Worm (Caenorhabditis elegans) whole organism, late embryonic: ENCODE data around the gene C04G6.11.

ENCODE experiments used
- F13H6.1 ChIP-seq: sonication (generic microtip); optimal IDR thresholded peaks from 2 replicates; lab custom pipeline; 2016; ENCODE audit warnings: missing genetic modification characterization, missing compliant biosample characterization
- ceh-31 ChIP-seq: sonication (generic microtip); optimal IDR thresholded peaks from 2 replicates; lab custom pipeline; 2016; ENCODE audit warnings: missing genetic modification characterization, missing compliant biosample characterization
- dmd-4 ChIP-seq: sonication (generic microtip); optimal IDR thresholded peaks from 2 replicates; lab custom pipeline; 2016; ENCODE audit warnings: borderline replicate concordance, missing genetic modification characterization, missing compliant biosample characterization
- dve-1 ChIP-seq: sonication (generic microtip); optimal IDR thresholded peaks from 2 replicates; lab custom pipeline; 2017; ENCODE audit warnings: antibody characterized with exemption, mild to moderate bottlenecking, missing genetic modification characterization, missing compliant biosample characterization
- elt-2 ChIP-seq: sonication (generic microtip); optimal IDR thresholded peaks from 2 replicates; lab custom pipeline; 2016; ENCODE audit warnings: missing genetic modification reagents, missing genetic modification characterization, missing compliant biosample characterization
- fkh-10 ChIP-seq: fragments of 150-350 bp; optimal IDR thresholded peaks from 2 replicates; lab custom pipeline; 2014; ENCODE audit warnings: missing biosample characterization, missing genetic modification reagents, missing genetic modification characterization
- gmeb-2 ChIP-seq: sonication (generic microtip); optimal IDR thresholded peaks from 2 replicates; lab custom pipeline; 2016; ENCODE audit warnings: missing genetic modification characterization, inconsistent platforms, missing compliant biosample characterization
- odd-2 ChIP-seq: sonication (generic microtip); optimal IDR thresholded peaks from 2 replicates; lab custom pipeline; 2017; ENCODE audit warnings: antibody characterized with exemption, mild to moderate bottlenecking, missing genetic modification characterization, missing compliant biosample characterization
- pax-1 ChIP-seq: fragments of 150-350 bp; optimal IDR thresholded peaks from 2 replicates; lab custom pipeline; 2014; ENCODE audit warnings: missing biosample characterization, missing genetic modification characterization
- pha-4 ChIP-seq: fragments of 150-350 bp; optimal IDR thresholded peaks from 2 replicates; lab custom pipeline; 2018; ENCODE audit warnings: missing biosample characterization, missing genetic modification reagents, missing genetic modification characterization
- ttx-3 ChIP-seq: sonication (generic microtip); optimal IDR thresholded peaks from 2 replicates; lab custom pipeline; 2016; ENCODE audit warnings: missing genetic modification reagents, missing genetic modification characterization, missing compliant biosample characterization
- unc-3 ChIP-seq, 2 experiments: fragments of 200-800 bp in 1 of 2; sonication (Bioruptor generic) in 1 of 2; sonication (generic microtip) in 1 of 2; conservative IDR thresholded peaks in 1 of 2; optimal IDR thresholded peaks in 1 of 2; 2 replicates each; pipeline versions ENCODE4 v1.3.6 to Lab custom; 2016 to 2022; ENCODE audit warnings: missing compliant biosample characterization in 2 of 2, missing genetic modification characterization in 2 of 2, missing genetic modification reagents in 1 of 2
- unc-42 ChIP-seq: sonication (generic microtip); optimal IDR thresholded peaks from 2 replicates; lab custom pipeline; 2016; ENCODE audit warnings: missing genotype, missing genetic modification characterization, missing compliant biosample characterization
- ztf-16 ChIP-seq: sonication (generic microtip); optimal IDR thresholded peaks from 2 replicates; lab custom pipeline; 2017; ENCODE audit warnings: missing genetic modification characterization, missing compliant biosample characterization

DNA sequence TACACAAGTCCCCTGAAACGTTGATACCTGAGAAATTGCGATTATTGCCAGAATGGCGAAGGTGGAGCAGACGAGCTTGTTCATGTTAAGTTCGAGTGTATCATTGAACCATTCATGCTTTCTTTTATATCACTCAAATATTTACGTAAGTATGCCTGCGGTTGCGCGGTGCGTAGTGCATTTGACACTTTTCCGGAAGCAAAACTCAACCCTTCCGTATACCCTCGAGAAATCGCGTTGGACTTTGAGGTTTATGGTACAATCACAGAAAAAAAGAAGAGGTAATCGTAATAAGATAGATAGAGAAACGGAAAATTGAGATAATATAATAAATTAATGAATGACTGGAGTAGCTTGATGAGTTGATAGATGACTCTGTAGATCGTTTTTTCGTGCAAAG lies 34.1 kb downstream of the C04G6.11 start, which contains the start of gene idpb-2:
- no peak for TF ChIP-seq unc-42 (tag; lab: Kevin White, UChicago)
- no peak for TF ChIP-seq dve-1 (tag; lab: Kevin White, UChicago)
- TF ChIP-seq pha-4 (tag; lab: Kevin White, UChicago), result no peak
- no peak for TF ChIP-seq ztf-16 (tag; lab: Kevin White, UChicago)
- TF ChIP-seq dmd-4, result no peak
- TF ChIP-seq F13H6.1 (tag; lab: Kevin White, UChicago), result no peak
- TF ChIP-seq pax-1, result no peak
- TF ChIP-seq odd-2 (tag; lab: Kevin White, UChicago), result no peak
- no peak for TF ChIP-seq gmeb-2 (tag; lab: Kevin White, UChicago)
- no peak for TF ChIP-seq elt-2 (tag; lab: Kevin White, UChicago)
- TF ChIP-seq ttx-3, result no peak
- TF ChIP-seq fkh-10 (GFP tag; lab: Kevin White, UChicago), result no peak
- TF ChIP-seq ceh-31 (tag; lab: Kevin White, UChicago), result no peak
- no peak for TF ChIP-seq unc-3 (GFP tag; conservative IDR thresholded peaks at IDR 0.05; lab: Robert Waterston, UW)
- TF ChIP-seq unc-3 (tag; optimal IDR thresholded peaks at IDR 0.05; lab: Kevin White, UChicago), result no peak
